Worm (Caenorhabditis elegans): ENCODE measurements around the gene cyp-34A2.

Gene cyp-34A2

DNA sequence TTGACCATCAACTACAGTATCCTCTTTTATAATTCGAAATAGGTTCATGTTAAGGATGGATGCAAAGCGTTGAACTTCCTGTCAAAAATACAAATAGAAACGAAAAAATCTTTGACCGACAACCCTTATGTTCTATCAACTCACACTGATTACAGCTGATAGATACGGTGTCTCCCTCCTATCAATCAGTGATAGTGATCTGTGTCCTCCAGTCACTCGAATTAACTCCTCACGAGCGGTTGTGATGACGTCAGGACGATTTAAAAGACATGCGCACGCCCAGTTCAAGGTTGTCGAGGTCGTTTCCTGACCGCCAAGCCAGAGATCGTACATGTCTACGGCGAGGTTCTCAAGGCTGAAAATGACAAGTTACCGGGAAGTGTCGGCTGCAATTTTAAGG, 4.9 kb downstream of the cyp-34A2 start:
- TF ChIP-seq sma-9 (GFP tag; optimal IDR thresholded peaks at IDR 0.05) (peak; percentile 51), sma-9 (tag; optimal IDR thresholded peaks at IDR 0.05) (no peak), mab-5 (tag; optimal IDR thresholded peaks at IDR 0.05) (no peak)

DNA sequence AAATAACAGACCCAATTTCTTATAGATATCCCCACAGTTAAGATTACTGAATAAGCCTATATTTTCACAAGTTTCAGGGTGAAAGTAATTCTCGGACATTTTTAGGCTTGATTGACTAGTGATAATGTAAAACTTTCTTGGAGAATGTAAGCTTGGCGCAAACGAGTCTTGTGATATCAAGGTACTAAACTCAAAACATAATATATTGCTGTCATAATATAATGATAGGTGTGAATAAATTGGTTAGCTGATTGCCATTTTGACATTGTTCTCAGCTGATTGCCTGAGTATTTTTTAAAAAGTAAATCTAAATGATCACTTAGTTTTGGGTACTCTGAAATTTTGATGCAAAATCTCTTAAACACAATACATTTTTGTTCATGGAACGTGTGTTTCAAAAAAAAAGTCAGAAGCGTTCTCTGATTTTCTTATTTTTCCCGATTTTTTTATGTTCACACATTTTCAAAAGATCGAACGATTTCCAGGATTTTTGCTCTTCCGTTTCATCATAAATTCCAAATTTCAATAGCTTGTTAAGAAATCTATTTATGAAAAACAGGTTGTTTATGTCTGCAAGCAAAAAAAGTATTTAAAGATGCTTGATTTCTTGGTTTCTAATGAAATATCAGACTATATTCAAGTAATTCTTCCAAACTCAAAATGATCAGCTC, 9.5 kb downstream of the cyp-34A2 start, which contains the start of the genes srw-19 and srx-51:
Gene srw-19, minus strand, starts transcription at position 101 of the 671 bp plus-strand sequence.
Gene srx-51, plus strand, starts transcription at position 621 of the 671 bp plus-strand sequence.
- no peak for TF ChIP-seq sem-4 (tag; optimal IDR thresholded peaks at IDR 0.05)
- TF ChIP-seq Y55F3AM.14 (GFP tag; optimal IDR thresholded peaks at IDR 0.05): no peak
- TF ChIP-seq lsy-2 (tag; optimal IDR thresholded peaks at IDR 0.05): no peak
- no peak for TF ChIP-seq ama-1 (optimal IDR thresholded peaks at IDR 0.05)
- no peak for TF ChIP-seq lin-11 (tag; optimal IDR thresholded peaks at IDR 0.05)
- no peak for TF ChIP-seq nhr-129 (tag; optimal IDR thresholded peaks at IDR 0.05)
- no peak for TF ChIP-seq mab-5 (tag; optimal IDR thresholded peaks at IDR 0.05)
- TF ChIP-seq fos-1 (tag; optimal IDR thresholded peaks at IDR 0.05): no peak
- no peak for TF ChIP-seq ztf-1 (GFP tag; conservative IDR thresholded peaks at IDR 0.05)
- TF ChIP-seq peb-1 (tag; optimal IDR thresholded peaks at IDR 0.05): no peak
- TF ChIP-seq ceh-82 (tag; optimal IDR thresholded peaks at IDR 0.05): no peak
- no peak for TF ChIP-seq ZK546.5 (tag; optimal IDR thresholded peaks at IDR 0.05)
- TF ChIP-seq ceh-16 (tag; optimal IDR thresholded peaks at IDR 0.05): no peak
- no peak for TF ChIP-seq nhr-77 (tag; optimal IDR thresholded peaks at IDR 0.05)
- no peak for TF ChIP-seq blmp-1 (tag; optimal IDR thresholded peaks at IDR 0.05; ENCODE audit: insufficient read depth)
- no peak for TF ChIP-seq unc-55 (GFP tag; optimal IDR thresholded peaks at IDR 0.05)
- no peak for TF ChIP-seq egl-27 (tag; optimal IDR thresholded peaks at IDR 0.05)

DNA sequence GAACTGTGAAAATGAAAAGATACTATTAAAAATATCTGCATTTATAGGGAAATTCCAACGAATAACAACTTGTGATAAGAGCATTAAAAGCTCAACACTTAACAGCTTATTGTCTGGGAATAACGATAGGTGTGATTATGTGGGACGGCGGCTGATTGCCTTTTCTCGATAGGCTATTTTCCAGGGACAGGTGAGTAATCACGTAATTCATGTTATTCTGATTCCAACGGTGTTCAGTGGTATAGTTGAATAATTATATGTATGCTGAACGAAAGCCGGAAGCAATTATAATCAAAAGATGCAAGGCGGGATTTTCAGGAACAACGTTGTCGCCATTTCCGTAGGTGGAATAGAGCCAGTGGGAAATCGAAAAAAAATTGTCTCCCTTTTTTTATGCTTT, 14.0 kb downstream of the cyp-34A2 start, which contains the start of gene srw-17:
Gene srw-17, minus strand, starts transcription at position 101 of the 400 bp plus-strand sequence.
- TF ChIP-seq crh-2 (tag; optimal IDR thresholded peaks at IDR 0.05) (no peak), ztf-4 (tag; optimal IDR thresholded peaks at IDR 0.05) (no peak), nhr-23 (tag; optimal IDR thresholded peaks at IDR 0.05) (no peak)

DNA sequence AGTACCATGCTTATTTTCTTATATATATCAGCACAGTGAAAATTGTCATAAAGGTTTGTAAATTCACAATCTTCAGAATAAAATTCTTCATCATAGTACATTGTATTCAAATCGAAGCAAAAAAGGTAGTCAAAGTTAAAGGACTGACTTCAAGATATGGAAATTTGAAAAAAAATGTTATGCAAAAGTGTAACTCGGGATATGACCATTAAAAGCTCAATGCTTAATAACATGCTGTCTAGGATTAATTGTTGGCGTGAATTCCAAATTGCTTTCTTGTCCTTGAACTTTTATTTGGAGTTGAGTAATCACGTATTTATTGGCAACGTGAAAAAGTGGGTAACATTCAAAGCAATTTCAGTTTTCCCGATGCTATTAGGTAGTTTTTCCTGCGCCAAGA, 16.1 kb downstream of the cyp-34A2 start, which contains the start of gene srw-16:
Gene srw-16, minus strand, starts transcription at position 101 of the 400 bp plus-strand sequence.
- TF ChIP-seq crh-2 (tag; optimal IDR thresholded peaks at IDR 0.05): no peak
- no peak for TF ChIP-seq nhr-129 (tag; optimal IDR thresholded peaks at IDR 0.05)
- TF ChIP-seq mab-5 (tag; optimal IDR thresholded peaks at IDR 0.05): no peak
- TF ChIP-seq ztf-4 (tag; optimal IDR thresholded peaks at IDR 0.05): no peak
- TF ChIP-seq unc-39 (tag; optimal IDR thresholded peaks at IDR 0.05): no peak
- no peak for TF ChIP-seq nhr-10 (tag; optimal IDR thresholded peaks at IDR 0.05)
- TF ChIP-seq unc-62 (GFP tag; optimal IDR thresholded peaks at IDR 0.05): no peak
- no peak for TF ChIP-seq nhr-11 (tag; optimal IDR thresholded peaks at IDR 0.05)
- TF ChIP-seq lin-11 (tag; optimal IDR thresholded peaks at IDR 0.05): no peak
- TF ChIP-seq nhr-21 (tag; optimal IDR thresholded peaks at IDR 0.05): no peak
- no peak for TF ChIP-seq peb-1 (tag; optimal IDR thresholded peaks at IDR 0.05)
- TF ChIP-seq R02D3.7 (tag; optimal IDR thresholded peaks at IDR 0.05): no peak
- no peak for TF ChIP-seq skn-1 (tag; optimal IDR thresholded peaks at IDR 0.05)
- no peak for TF ChIP-seq nhr-77 (tag; optimal IDR thresholded peaks at IDR 0.05)
- TF ChIP-seq Y55F3AM.14 (GFP tag; optimal IDR thresholded peaks at IDR 0.05): no peak
- TF ChIP-seq mbf-1 (tag; optimal IDR thresholded peaks at IDR 0.05): no peak
- no peak for TF ChIP-seq C34F6.9 (tag; optimal IDR thresholded peaks at IDR 0.05)
- no peak for TF ChIP-seq nhr-23 (tag; optimal IDR thresholded peaks at IDR 0.05)
- TF ChIP-seq mdl-1 (tag; optimal IDR thresholded peaks at IDR 0.05): no peak
- no peak for TF ChIP-seq zag-1 (tag; optimal IDR thresholded peaks at IDR 0.05)

DNA sequence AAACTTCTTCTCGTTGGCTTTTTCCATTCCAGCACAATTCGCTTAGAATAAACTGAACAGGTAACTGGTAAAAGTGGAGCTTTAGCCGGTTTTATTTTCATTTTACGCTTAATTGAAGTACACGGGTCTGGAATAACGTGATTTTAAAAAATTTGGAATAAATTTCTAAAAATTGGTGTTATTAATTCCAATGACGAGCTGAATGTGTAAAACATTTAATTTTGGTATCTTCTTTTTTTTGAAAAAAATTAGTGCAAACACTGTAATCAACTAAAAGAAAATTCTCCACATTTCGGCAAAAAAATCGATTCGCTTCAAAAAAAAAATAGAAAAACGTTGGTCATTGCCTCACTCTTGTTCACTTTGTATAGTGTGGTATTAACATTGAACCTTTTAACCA, 18.6 kb downstream of the cyp-34A2 start, which contains the start of gene T10H4.4:
Gene T10H4.4, minus strand, starts transcription at position 101 of the 400 bp plus-strand sequence.
- no peak for TF ChIP-seq unc-55 (GFP tag; optimal IDR thresholded peaks at IDR 0.05)
- no peak for TF ChIP-seq crh-2 (tag; optimal IDR thresholded peaks at IDR 0.05)
- no peak for TF ChIP-seq C34F6.9 (tag; optimal IDR thresholded peaks at IDR 0.05)
- no peak for TF ChIP-seq nhr-25 (tag; optimal IDR thresholded peaks at IDR 0.05)
